Worm (Caenorhabditis elegans): ENCODE data around the gene fkh-5.

DNA sequence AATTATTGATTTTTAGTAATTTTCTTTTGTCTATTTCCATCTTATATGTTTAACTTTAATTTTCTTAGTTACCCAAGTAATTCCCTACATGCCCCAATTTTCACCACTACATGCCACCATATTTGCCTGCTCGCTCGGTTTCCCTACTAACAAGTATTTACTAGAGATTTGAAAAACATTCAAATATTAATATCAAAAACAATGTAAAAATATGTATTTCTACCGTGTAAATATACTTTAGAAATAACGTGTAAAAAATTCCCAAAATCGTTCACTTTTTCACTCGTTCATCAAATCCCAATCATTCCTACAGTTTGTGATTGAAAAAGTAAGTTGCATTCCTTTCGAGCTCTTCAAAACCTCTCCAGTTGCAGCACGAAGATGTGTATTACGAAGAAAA lies 17.9 kb upstream of the fkh-5 start, which contains the start of gene F26A1.3:
- no peak for TF ChIP-seq dao-5 (tag; optimal IDR thresholded peaks at IDR 0.05)
- no peak for TF ChIP-seq him-1 (tag; optimal IDR thresholded peaks at IDR 0.05)
- no peak for TF ChIP-seq W03F9.2 (tag; optimal IDR thresholded peaks at IDR 0.05)
